Fruit fly (Drosophila melanogaster) whole organism, embryonic: ENCODE data around the gene CG14818.

Experiments used
- BEAF-32 ChIP-seq: fragments of 200-800 bp; sonication (Bioruptor generic); optimal IDR thresholded peaks from 3 replicates; lab custom pipeline; 2017; ENCODE audit warnings: missing biosample characterization, missing genetic modification characterization, mild to moderate bottlenecking, moderate library complexity, missing genetic modification reagents
- CG10267 ChIP-seq: fragments of 200-800 bp; sonication (Bioruptor generic); optimal IDR thresholded peaks from 2 replicates; lab custom pipeline; 2018; ENCODE audit warnings: missing biosample characterization, mild to moderate bottlenecking, missing genetic modification characterization, moderate library complexity
- CG12659 ChIP-seq: fragments of 200-800 bp; sonication (Bioruptor generic); optimal IDR thresholded peaks from 3 replicates; lab custom pipeline; 2017; ENCODE audit warnings: mild to moderate bottlenecking, missing biosample characterization, missing genetic modification reagents, missing genetic modification characterization
- CG14014 ChIP-seq: fragments of 200-800 bp; sonication (Bioruptor generic); IDR thresholded peaks from 2 replicates; pipeline ENCODE4 v1.3.6; 2022; ENCODE audit warnings: missing biosample characterization, missing genetic modification characterization
- CG14710 ChIP-seq: fragments of 200-800 bp; sonication (Bioruptor generic); optimal IDR thresholded peaks from 3 replicates; lab custom pipeline; 2019; ENCODE audit warnings: missing biosample characterization, mild to moderate bottlenecking, missing genetic modification characterization, moderate library complexity
- CG17186 ChIP-seq: fragments of 200-800 bp; sonication (Bioruptor generic); optimal IDR thresholded peaks from 3 replicates; lab custom pipeline; 2017; ENCODE audit warnings: missing biosample characterization, missing genetic modification reagents, missing genetic modification characterization
- CG17829 ChIP-seq: fragments of 200-800 bp; optimal IDR thresholded peaks from 2 replicates; lab custom pipeline; 2019; ENCODE audit warnings: missing biosample characterization, mild to moderate bottlenecking, missing genetic modification characterization, moderate library complexity
- CG1832 ChIP-seq: fragments of 200-800 bp; sonication (Bioruptor generic); optimal IDR thresholded peaks from 2 replicates; lab custom pipeline; 2017; ENCODE audit warnings: missing biosample characterization, mild to moderate bottlenecking, missing genetic modification characterization, inconsistent platforms
- CG18599 ChIP-seq: fragments of 200-800 bp; sonication (Bioruptor generic); optimal IDR thresholded peaks from 3 replicates; lab custom pipeline; 2017; ENCODE audit warnings: missing biosample characterization, missing genetic modification characterization, mild to moderate bottlenecking, moderate library complexity, missing genetic modification reagents
- CG2116 ChIP-seq: fragments of 200-800 bp; sonication (Bioruptor generic); optimal IDR thresholded peaks from 3 replicates; lab custom pipeline; 2018; ENCODE audit warnings: missing biosample characterization, mild to moderate bottlenecking, missing genetic modification characterization
- CG32767 ChIP-seq: fragments of 200-800 bp; sonication (Bioruptor generic); IDR thresholded peaks from 2 replicates; pipeline ENCODE4 v1.3.6; 2022; ENCODE audit warnings: missing biosample characterization, missing genetic modification characterization
- CG43689 ChIP-seq: fragments of 200-800 bp; sonication (Bioruptor generic); IDR thresholded peaks from 2 replicates; pipeline ENCODE4 v1.3.6; 2022; ENCODE audit warnings: missing biosample characterization, missing genetic modification characterization
- CG4617 ChIP-seq: fragments of 200-800 bp; sonication (Bioruptor generic); optimal IDR thresholded peaks from 3 replicates; lab custom pipeline; 2016; ENCODE audit warnings: missing biosample characterization, missing genetic modification characterization, borderline replicate concordance
- CG6689 ChIP-seq: fragments of 200-800 bp; sonication (Bioruptor generic); IDR thresholded peaks from 2 replicates; pipeline ENCODE4 v1.3.6; 2022; ENCODE audit warnings: missing biosample characterization, missing genetic modification characterization
- CG7963 ChIP-seq: fragments of 200-800 bp; sonication (Bioruptor generic); IDR thresholded peaks from 3 replicates; pipeline ENCODE4 v1.3.6; 2022; ENCODE audit warnings: missing biosample characterization, missing genetic modification characterization; ENCODE audit not compliant: partially characterized antibody
- CoRest ChIP-seq: fragments of 200-800 bp; sonication (Bioruptor generic); optimal IDR thresholded peaks from 3 replicates; lab custom pipeline; 2018; ENCODE audit warnings: missing biosample characterization, mild to moderate bottlenecking, missing genetic modification characterization, moderate library complexity
- Dp ChIP-seq: fragments of 200-800 bp; sonication (Bioruptor generic); optimal IDR thresholded peaks from 2 replicates; lab custom pipeline; 2018; ENCODE audit warnings: missing biosample characterization, mild to moderate bottlenecking, missing genetic modification characterization, moderate library complexity
- Dref ChIP-seq: fragments of 200-800 bp; sonication (Bioruptor generic); IDR thresholded peaks from 2 replicates; pipeline ENCODE4 v1.3.6; 2022; ENCODE audit warnings: missing biosample characterization, missing genetic modification characterization
- Drgx ChIP-seq: fragments of 200-800 bp; sonication (Bioruptor generic); IDR thresholded peaks from 2 replicates; pipeline ENCODE4 v1.3.6; 2022; ENCODE audit warnings: missing biosample characterization, missing genetic modification characterization
- HLH4C ChIP-seq: fragments of 200-800 bp; sonication (Bioruptor generic); IDR thresholded peaks from 3 replicates; pipeline ENCODE4 v1.3.6; 2022; ENCODE audit warnings: missing biosample characterization, missing genetic modification characterization; ENCODE audit not compliant: partially characterized antibody
- HLH54F ChIP-seq: fragments of 200-800 bp; sonication (Bioruptor generic); optimal IDR thresholded peaks from 3 replicates; lab custom pipeline; 2016; ENCODE audit warnings: missing biosample characterization, missing genetic modification characterization
- Meics ChIP-seq: fragments of 200-800 bp; sonication (Bioruptor generic); optimal IDR thresholded peaks from 2 replicates; lab custom pipeline; 2017; ENCODE audit warnings: missing biosample characterization, mild to moderate bottlenecking, missing genetic modification characterization
- Pdp1 ChIP-seq, 2 experiments: fragments of 200-800 bp; sonication (Bioruptor generic); optimal IDR thresholded peaks; 3 replicates each; lab custom pipeline; 2016; ENCODE audit warnings: missing biosample characterization in 2 of 2, missing genetic modification characterization in 2 of 2, mild to moderate bottlenecking in 1 of 2, moderate library complexity in 1 of 2
- Sry-δ ChIP-seq: fragments of 200-800 bp; sonication (Bioruptor generic); optimal IDR thresholded peaks from 2 replicates; lab custom pipeline; 2016; ENCODE audit warnings: missing biosample characterization, missing genetic modification characterization
- YL-1 ChIP-seq: fragments of 200-800 bp; sonication (Bioruptor generic); optimal IDR thresholded peaks from 3 replicates; lab custom pipeline; 2017; ENCODE audit warnings: missing biosample characterization, mild to moderate bottlenecking, missing genetic modification characterization
- amos ChIP-seq: fragments of 200-800 bp; sonication (Bioruptor generic); IDR thresholded peaks from 2 replicates; pipeline ENCODE4 v1.3.6; 2022; ENCODE audit warnings: missing biosample characterization, missing genetic modification characterization; ENCODE audit not compliant: partially characterized antibody
- jumu ChIP-seq: fragments of 200-800 bp; sonication (Bioruptor generic); optimal IDR thresholded peaks from 3 replicates; lab custom pipeline; 2016; ENCODE audit warnings: missing biosample characterization, missing genetic modification characterization
- lbe ChIP-seq: fragments of 200-800 bp; sonication (Bioruptor generic); optimal IDR thresholded peaks from 2 replicates; lab custom pipeline; 2016; ENCODE audit warnings: missing biosample characterization, mild to moderate bottlenecking, missing genetic modification characterization
- lilli ChIP-seq: fragments of 200-800 bp; sonication (Bioruptor generic); optimal IDR thresholded peaks from 3 replicates; lab custom pipeline; 2016; ENCODE audit warnings: missing biosample characterization, missing genetic modification characterization
- lola ChIP-seq, 3 experiments: fragments of >200 bp in 2 of 3; fragments of 200-800 bp in 1 of 3; sonication (Bioruptor generic) in 1 of 3; optimal IDR thresholded peaks; 2 replicates each; lab custom pipeline; 2017 to 2019; ENCODE audit warnings: missing biosample characterization in 3 of 3, missing genetic modification characterization in 3 of 3, mild to moderate bottlenecking in 1 of 3, moderate library complexity in 1 of 3
- mam ChIP-seq: fragments of 200-800 bp; sonication (Bioruptor generic); optimal IDR thresholded peaks from 3 replicates; lab custom pipeline; 2016; ENCODE audit warnings: missing biosample characterization, missing genetic modification characterization
- p53 ChIP-seq: fragments of 200-800 bp; sonication (Bioruptor generic); optimal IDR thresholded peaks from 2 replicates; lab custom pipeline; 2016; ENCODE audit warnings: missing biosample characterization, missing genetic modification characterization
- pzg ChIP-seq: fragments of 200-800 bp; sonication (Bioruptor generic); optimal IDR thresholded peaks from 3 replicates; lab custom pipeline; 2018; ENCODE audit warnings: missing biosample characterization, mild to moderate bottlenecking, missing genetic modification characterization, moderate library complexity
- row ChIP-seq: fragments of 200-800 bp; sonication (Bioruptor generic); IDR thresholded peaks from 3 replicates; pipeline ENCODE4 v1.3.6; 2022; ENCODE audit warnings: missing biosample characterization, missing genetic modification characterization
- sob ChIP-seq: fragments of 200-800 bp; sonication (Bioruptor generic); IDR thresholded peaks from 2 replicates; pipeline ENCODE4 v1.3.6; 2022; ENCODE audit warnings: missing biosample characterization, missing genetic modification characterization
- tin ChIP-seq: fragments of 200-800 bp; sonication (Bioruptor generic); optimal IDR thresholded peaks from 3 replicates; lab custom pipeline; 2016; ENCODE audit warnings: missing biosample characterization, missing genetic modification characterization
- trem ChIP-seq: fragments of 200-800 bp; optimal IDR thresholded peaks from 3 replicates; lab custom pipeline; 2019; ENCODE audit warnings: missing biosample characterization, mild to moderate bottlenecking, missing genetic modification characterization, moderate library complexity

CG14818 gene

dm6 chrX:1900123-1900818 is 20.7 kb upstream of the CG14818 start, which contains the start of gene arm (continued):
- TF ChIP-seq CG10267 (tag; lab: Kevin White, UChicago), result peak; percentile 19
- no peak for TF ChIP-seq Drgx (GFP tag; lab: Robert Waterston, UW)
- TF ChIP-seq CG32767 (GFP tag; lab: Robert Waterston, UW), result 0 out of 2 replicates have a peak, but pooled peaks have one; percentile 9
- no peak for TF ChIP-seq CG43689 (GFP tag; lab: Robert Waterston, UW)
- TF ChIP-seq CG18599 (GFP tag; lab: Kevin White, UChicago), result no peak
- TF ChIP-seq lola (GFP tag; optimal IDR thresholded peaks at IDR 0.05; lab: Kevin White, UChicago), result no peak
- peak; percentile 65 for TF ChIP-seq Dref (GFP tag; lab: Robert Waterston, UW)
- TF ChIP-seq lbe (GFP tag; lab: Kevin White, UChicago), result no peak
- TF ChIP-seq Pdp1 (GFP tag; optimal IDR thresholded peaks at IDR 0.05; lab: Kevin White, UChicago), result peak in 1 of 2 experiments; percentile 21
- peak; percentile 98 for TF ChIP-seq trem (tag; lab: Kevin White, UChicago)
- peak; percentile 6 for TF ChIP-seq CG14710 (tag; lab: Kevin White, UChicago)
- peak; percentile 11 for TF ChIP-seq CG2116 (GFP tag; lab: Kevin White, UChicago)
- TF ChIP-seq p53 (GFP tag; lab: Kevin White, UChicago), result no peak
- peak; percentile 61 for TF ChIP-seq CG17186 (GFP tag; lab: Kevin White, UChicago)
- peak; percentile 29 for TF ChIP-seq pzg
- TF ChIP-seq Meics (GFP tag; lab: Kevin White, UChicago), result no peak
- TF ChIP-seq CoRest (tag; lab: Kevin White, UChicago), result peak; percentile 4
- peak; percentile 10 for TF ChIP-seq jumu (GFP tag; lab: Kevin White, UChicago)
- TF ChIP-seq CG7963, result 0 out of 3 replicates have a peak, but pooled peaks have one; percentile 35
- TF ChIP-seq sob (GFP tag; lab: Robert Waterston, UW), result no peak
- peak; percentile 6 for TF ChIP-seq CG12659 (GFP tag; lab: Kevin White, UChicago)
- TF ChIP-seq mam (GFP tag; lab: Kevin White, UChicago), result peak; percentile 11
- TF ChIP-seq YL-1, result no peak
- peak; percentile 26; the same call in 1 of the 2 replicates for TF ChIP-seq amos (GFP tag; lab: Robert Waterston, UW)
- no peak for TF ChIP-seq tin (GFP tag; lab: Kevin White, UChicago)
- TF ChIP-seq CG1832, result no peak
- TF ChIP-seq HLH4C (GFP tag; lab: Robert Waterston, UW), result peak; percentile 26; the same call in 1 of the 3 replicates
- TF ChIP-seq Dp, result peak; percentile 82
- TF ChIP-seq CG14014, result no peak
- TF ChIP-seq lilli (GFP tag; lab: Kevin White, UChicago), result peak; percentile 11
- no peak for TF ChIP-seq CG17829 (tag; lab: Kevin White, UChicago)
- no peak for TF ChIP-seq CG6689 (GFP tag; lab: Robert Waterston, UW)
- TF ChIP-seq HLH54F (GFP tag; lab: Kevin White, UChicago), result no peak
- TF ChIP-seq CG4617 (GFP tag; lab: Kevin White, UChicago), result peak; percentile 19
- peak; percentile 77 for TF ChIP-seq Sry-δ (GFP tag; lab: Kevin White, UChicago)
- TF ChIP-seq row (GFP tag; lab: Robert Waterston, UW), result peak; percentile 38; the same call in 2 of the 3 replicates
- peak; percentile 56 for TF ChIP-seq BEAF-32 (GFP tag; lab: Kevin White, UChicago)
